Worm (Caenorhabditis elegans): ENCODE results near the gene C09B9.2.

C09B9.2 gene

ce11 chrIV:5028978-5029377, at the start of gene C09B9.2, which contains the start of gene best-6:
C09B9.2 (plus strand) TSS chrIV:5029291.
best-6 (minus strand) TSS chrIV:5029078.
- TF ChIP-seq fkh-8 (tag; optimal IDR thresholded peaks at IDR 0.05) (no peak), ceh-8 (GFP tag; optimal IDR thresholded peaks at IDR 0.05) (no peak), dsc-1 (tag; optimal IDR thresholded peaks at IDR 0.05) (no peak), unc-98 (GFP tag; IDR thresholded peaks at IDR 0.05) (no peak), grh-1 (GFP tag; IDR thresholded peaks at IDR 0.05) (no peak)

ce11 chrIV:4981027-4981426, 48.1 kb upstream of the C09B9.2 start, which contains the start of gene srz-24:
srz-24 (minus strand) TSS chrIV:4981127.
- no peak for TF ChIP-seq lin-35 (GFP tag; optimal IDR thresholded peaks at IDR 0.05)
- TF ChIP-seq snpc-4 (tag; optimal IDR thresholded peaks at IDR 0.05) = no peak
- TF ChIP-seq zag-1 (tag; optimal IDR thresholded peaks at IDR 0.05) = no peak
- peak; percentile 9 for TF ChIP-seq hlh-4 (tag; optimal IDR thresholded peaks at IDR 0.05)
- TF ChIP-seq dpl-1 (GFP tag; optimal IDR thresholded peaks at IDR 0.05) = no peak
- TF ChIP-seq mef-2 (tag; optimal IDR thresholded peaks at IDR 0.05) = no peak
- no peak for TF ChIP-seq pax-3 (tag; optimal IDR thresholded peaks at IDR 0.05)
- no peak for TF ChIP-seq efl-1 (optimal IDR thresholded peaks at IDR 0.05)
- TF ChIP-seq efl-1 (GFP tag; optimal IDR thresholded peaks at IDR 0.05 in 1 of 2) = peak in 1 of 2 experiments; percentile 57
- TF ChIP-seq Y116A8C.19 (tag; optimal IDR thresholded peaks at IDR 0.05; ENCODE audit: borderline replicate concordance) = no peak
- no peak for TF ChIP-seq fos-1 (tag; optimal IDR thresholded peaks at IDR 0.05)
- no peak for TF ChIP-seq egl-13 (tag; optimal IDR thresholded peaks at IDR 0.05)
- no peak for TF ChIP-seq mdl-1 (tag; optimal IDR thresholded peaks at IDR 0.05)
- TF ChIP-seq sup-37 (GFP tag; optimal IDR thresholded peaks at IDR 0.05) = no peak
- no peak for TF ChIP-seq nhr-237 (tag; optimal IDR thresholded peaks at IDR 0.05)

- TF ChIP-seq efl-1 (optimal IDR thresholded peaks at IDR 0.05) (no peak), efl-1 (GFP tag; optimal IDR thresholded peaks at IDR 0.05 in 1 of 2) (peak in 1 of 2 experiments; percentile 79), mep-1 (tag; optimal IDR thresholded peaks at IDR 0.05) (no peak), lsy-2 (tag; optimal IDR thresholded peaks at IDR 0.05) (no peak), unc-30 (tag; optimal IDR thresholded peaks at IDR 0.05) (no peak), dsc-1 (tag; optimal IDR thresholded peaks at IDR 0.05) (no peak)
These were observed 46.6 kb upstream of the C09B9.2 start, which contains the start of gene E03H12.4 for ce11 chrIV:4982477-4982876. E03H12.4 (plus strand) TSS chrIV:4982596.

DNA sequence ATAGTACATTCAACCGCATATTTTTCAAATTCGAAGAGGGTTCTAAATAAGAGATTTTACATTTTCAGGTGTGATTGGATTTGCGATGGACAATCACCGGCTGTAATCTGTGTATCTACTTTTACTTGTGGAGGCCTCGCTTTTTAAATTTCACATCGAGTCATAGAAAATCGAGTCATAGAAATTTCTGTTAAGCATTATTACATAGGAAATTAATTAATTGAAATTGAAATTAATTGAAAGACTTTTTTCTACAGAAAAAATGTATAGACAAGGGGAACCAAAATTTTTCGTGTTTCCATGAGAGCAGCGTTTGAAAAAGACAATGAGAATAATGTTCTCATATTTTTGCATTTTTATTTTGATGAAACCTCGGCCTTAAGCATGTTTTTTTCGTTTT, 45.3 kb upstream of the C09B9.2 start, which contains the start of gene clec-176:
Gene clec-176 (plus strand): TSS at position 301 of the 400 bp plus-strand sequence.
- TF ChIP-seq nhr-47 (tag; optimal IDR thresholded peaks at IDR 0.05) (no peak), nhr-85 (tag) (no peak), ces-1 (GFP tag; optimal IDR thresholded peaks at IDR 0.05) (no peak), hpl-2 (GFP tag; optimal IDR thresholded peaks at IDR 0.05) (no peak), C34B4.2 (tag; optimal IDR thresholded peaks at IDR 0.05) (no peak)

DNA sequence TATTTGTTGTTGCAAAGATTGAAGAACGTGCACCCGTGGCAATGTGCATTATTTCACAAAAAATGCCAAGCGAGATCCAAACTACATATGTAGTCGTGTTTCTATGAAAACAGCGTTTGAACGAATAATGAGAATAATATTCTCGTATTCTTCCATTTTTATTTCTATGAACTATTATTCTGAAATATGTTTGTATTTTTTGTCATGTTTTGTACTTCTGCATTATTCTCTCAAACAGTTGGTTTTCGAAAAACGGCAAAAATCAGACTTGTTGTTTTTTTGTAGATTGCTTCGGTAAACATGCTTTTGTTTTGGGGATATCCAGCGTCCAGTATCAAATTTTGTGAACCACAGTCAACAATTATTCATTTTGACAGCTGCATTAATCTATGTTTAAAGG, 42.8 kb upstream of the C09B9.2 start, which contains the start of gene clec-177:
Gene clec-177 (plus strand): TSS at position 301 of the 400 bp plus-strand sequence.
- TF ChIP-seq rnt-1 (tag; optimal IDR thresholded peaks at IDR 0.05) (no peak), nhr-47 (tag; optimal IDR thresholded peaks at IDR 0.05) (no peak), sox-4 (tag; optimal IDR thresholded peaks at IDR 0.05) (no peak), fkh-8 (tag; optimal IDR thresholded peaks at IDR 0.05) (no peak), hlh-17 (GFP tag; optimal IDR thresholded peaks at IDR 0.05; ENCODE audit: borderline replicate concordance) (no peak), nhr-84 (tag; optimal IDR thresholded peaks at IDR 0.05) (no peak), nhr-11 (tag; optimal IDR thresholded peaks at IDR 0.05) (no peak), blmp-1 (tag; optimal IDR thresholded peaks at IDR 0.05) (no peak), C34B4.2 (tag; optimal IDR thresholded peaks at IDR 0.05) (no peak), nhr-12 (tag; optimal IDR thresholded peaks at IDR 0.05) (no peak), alr-1 (tag; optimal IDR thresholded peaks at IDR 0.05; ENCODE audit: borderline replicate concordance) (no peak), ceh-82 (tag; optimal IDR thresholded peaks at IDR 0.05) (no peak), efl-3 (GFP tag; optimal IDR thresholded peaks at IDR 0.05) (no peak), lin-15B (tag; optimal IDR thresholded peaks at IDR 0.05) (no peak), nhr-19 (GFP tag; conservative IDR thresholded peaks at IDR 0.05) (no peak), ztf-11 (tag; optimal IDR thresholded peaks at IDR 0.05) (no peak)

Measured in whole organism, L1 larva.